Fruit fly (Drosophila melanogaster) whole organism, embryonic: ENCODE results near the gene rno.

Experiments used
- Blimp-1 ChIP-seq: fragments of 200-800 bp; sonication (Bioruptor generic); optimal IDR thresholded peaks from 3 replicates; lab custom pipeline; 2018; ENCODE audit warnings: missing biosample characterization, missing genetic modification characterization, mild to moderate bottlenecking, moderate library complexity, missing genetic modification reagents
- CG11723 ChIP-seq: fragments of 200-800 bp; sonication (Bioruptor generic); optimal IDR thresholded peaks from 2 replicates; lab custom pipeline; 2017; ENCODE audit warnings: missing biosample characterization, mild to moderate bottlenecking, missing genetic modification characterization
- CG14860 ChIP-seq: fragments of 200-800 bp; sonication (Bioruptor generic); IDR thresholded peaks from 3 replicates; pipeline ENCODE4 v1.3.6; 2022; ENCODE audit warnings: missing biosample characterization, missing genetic modification characterization; ENCODE audit not compliant: partially characterized antibody
- CG15696 ChIP-seq: fragments of 200-800 bp; sonication (Bioruptor generic); optimal IDR thresholded peaks from 2 replicates; lab custom pipeline; 2019; ENCODE audit warnings: missing biosample characterization, mild to moderate bottlenecking, missing genetic modification characterization, moderate library complexity
- CG17186 ChIP-seq: fragments of 200-800 bp; sonication (Bioruptor generic); optimal IDR thresholded peaks from 3 replicates; lab custom pipeline; 2017; ENCODE audit warnings: missing biosample characterization, missing genetic modification reagents, missing genetic modification characterization
- CG17802 ChIP-seq: fragments of 200-800 bp; sonication (Bioruptor generic); optimal IDR thresholded peaks from 2 replicates; lab custom pipeline; 2018; ENCODE audit warnings: missing biosample characterization, mild to moderate bottlenecking, missing genetic modification characterization, moderate library complexity
- CG2712 ChIP-seq: fragments of 200-800 bp; optimal IDR thresholded peaks from 3 replicates; lab custom pipeline; 2019; ENCODE audit warnings: missing biosample characterization, mild to moderate bottlenecking, missing genetic modification characterization, moderate library complexity
- CG32767 ChIP-seq: fragments of 200-800 bp; sonication (Bioruptor generic); IDR thresholded peaks from 2 replicates; pipeline ENCODE4 v1.3.6; 2022; ENCODE audit warnings: missing biosample characterization, missing genetic modification characterization
- CG3407 ChIP-seq: fragments of 200-800 bp; sonication (Bioruptor generic); optimal IDR thresholded peaks from 2 replicates; lab custom pipeline; 2018; ENCODE audit warnings: missing biosample characterization, mild to moderate bottlenecking, missing genetic modification characterization
- CG4360 ChIP-seq: fragments of 200-800 bp; sonication (Bioruptor generic); IDR thresholded peaks from 2 replicates; pipeline ENCODE4 v1.3.6; 2022; ENCODE audit warnings: missing biosample characterization, missing genetic modification characterization
- CG4707 ChIP-seq: fragments of 200-800 bp; sonication (Bioruptor generic); optimal IDR thresholded peaks from 2 replicates; lab custom pipeline; 2018; ENCODE audit warnings: missing biosample characterization, mild to moderate bottlenecking, missing genetic modification characterization, moderate library complexity
- CG7928 ChIP-seq: fragments of 200-800 bp; sonication (Bioruptor generic); optimal IDR thresholded peaks from 2 replicates; lab custom pipeline; 2017; ENCODE audit warnings: missing biosample characterization, mild to moderate bottlenecking, missing genetic modification characterization
- CG7963 ChIP-seq: fragments of 200-800 bp; sonication (Bioruptor generic); IDR thresholded peaks from 3 replicates; pipeline ENCODE4 v1.3.6; 2022; ENCODE audit warnings: missing biosample characterization, missing genetic modification characterization; ENCODE audit not compliant: partially characterized antibody
- CG8290 ChIP-seq, 3 experiments: fragments of 200-800 bp; sonication (Bioruptor generic); optimal IDR thresholded peaks; 2 replicates each; lab custom pipeline; 2016 to 2019; ENCODE audit warnings: missing biosample characterization in 3 of 3, missing genetic modification characterization in 3 of 3, mild to moderate bottlenecking in 2 of 3, moderate library complexity in 1 of 3
- CG8359 ChIP-seq: fragments of 200-800 bp; sonication (Bioruptor generic); optimal IDR thresholded peaks from 2 replicates; lab custom pipeline; 2017; ENCODE audit warnings: missing biosample characterization, mild to moderate bottlenecking, missing genetic modification characterization, borderline replicate concordance
- CG9437 ChIP-seq: fragments of 200-800 bp; sonication (Bioruptor generic); optimal IDR thresholded peaks from 2 replicates; lab custom pipeline; 2018; ENCODE audit warnings: missing biosample characterization, mild to moderate bottlenecking, missing genetic modification characterization
- CTCF ChIP-seq: fragments of 200-800 bp; sonication (Bioruptor generic); optimal IDR thresholded peaks from 2 replicates; lab custom pipeline; 2017; ENCODE audit warnings: missing biosample characterization, mild to moderate bottlenecking, missing genetic modification characterization, moderate library complexity
- Doc3 ChIP-seq: fragments of 200-800 bp; sonication (Bioruptor generic); IDR thresholded peaks from 3 replicates; pipeline ENCODE4 v1.3.6; 2022; ENCODE audit warnings: missing biosample characterization, missing genetic modification characterization; ENCODE audit not compliant: partially characterized antibody
- Drgx ChIP-seq: fragments of 200-800 bp; sonication (Bioruptor generic); IDR thresholded peaks from 2 replicates; pipeline ENCODE4 v1.3.6; 2022; ENCODE audit warnings: missing biosample characterization, missing genetic modification characterization
- Fer1 ChIP-seq: fragments of 200-800 bp; sonication (Bioruptor generic); optimal IDR thresholded peaks from 2 replicates; lab custom pipeline; 2017; ENCODE audit warnings: missing biosample characterization, mild to moderate bottlenecking, missing genetic modification characterization
- HmgZ ChIP-seq: fragments of 200-800 bp; sonication (Bioruptor generic); optimal IDR thresholded peaks from 2 replicates; lab custom pipeline; 2018; ENCODE audit warnings: missing biosample characterization, mild to moderate bottlenecking, missing genetic modification characterization
- Kr ChIP-seq: fragments of 200-800 bp; sonication (Bioruptor generic); optimal IDR thresholded peaks from 2 replicates; lab custom pipeline; 2017; ENCODE audit warnings: missing biosample characterization, mild to moderate bottlenecking, missing genetic modification characterization
- Lim3 ChIP-seq: fragments of 200-800 bp; sonication (Bioruptor generic); IDR thresholded peaks from 2 replicates; pipeline ENCODE4 v1.3.6; 2022; ENCODE audit warnings: missing biosample characterization, missing genetic modification characterization
- MBD-R2 ChIP-seq: fragments of 200-800 bp; sonication (Bioruptor generic); IDR thresholded peaks from 2 replicates; pipeline ENCODE4 v1.3.6; 2022; ENCODE audit warnings: missing biosample characterization, missing genetic modification characterization
- MESR4 ChIP-seq: fragments of 200-800 bp; sonication (Bioruptor generic); optimal IDR thresholded peaks from 2 replicates; lab custom pipeline; 2018; ENCODE audit warnings: missing biosample characterization, mild to moderate bottlenecking, missing genetic modification characterization, moderate library complexity
- Myb ChIP-seq: fragments of 200-800 bp; sonication (Bioruptor generic); optimal IDR thresholded peaks from 2 replicates; lab custom pipeline; 2016; ENCODE audit warnings: missing biosample characterization, missing genetic modification characterization
- Nf-YC ChIP-seq: fragments of 200-800 bp; optimal IDR thresholded peaks from 3 replicates; lab custom pipeline; 2019; ENCODE audit warnings: missing biosample characterization, mild to moderate bottlenecking, missing genetic modification characterization, moderate library complexity
- Opbp ChIP-seq: fragments of 200-800 bp; sonication (Bioruptor generic); IDR thresholded peaks from 3 replicates; pipeline ENCODE4 v1.3.6; 2022; ENCODE audit warnings: missing biosample characterization, missing genetic modification characterization; ENCODE audit not compliant: partially characterized antibody
- Scr ChIP-seq: fragments of 200-800 bp; sonication (Bioruptor generic); IDR thresholded peaks from 2 replicates; pipeline ENCODE4 v1.3.6; 2022; ENCODE audit warnings: missing biosample characterization, missing genetic modification characterization; ENCODE audit not compliant: partially characterized antibody
- Sin3A ChIP-seq: fragments of >200 bp; optimal IDR thresholded peaks from 2 replicates; lab custom pipeline; 2018
- Trl ChIP-seq, 3 experiments: fragments of >200 bp in 2 of 3; fragments of 200-800 bp in 1 of 3; sonication (Bioruptor generic) in 1 of 3; optimal IDR thresholded peaks; 2 replicates in 1 of 3; 3 replicates in 2 of 3; lab custom pipeline; 2016 to 2017; ENCODE audit warnings: missing biosample characterization in 1 of 3, missing genetic modification characterization in 1 of 3
- cato ChIP-seq: fragments of 200-800 bp; sonication (Bioruptor generic); optimal IDR thresholded peaks from 2 replicates; lab custom pipeline; 2016; ENCODE audit warnings: missing biosample characterization, missing genetic modification characterization, borderline replicate concordance
- croc ChIP-seq: fragments of 200-800 bp; sonication (Bioruptor generic); conservative IDR thresholded peaks from 3 replicates; pipeline ENCODE4 v1.3.6; 2022; ENCODE audit warnings: missing biosample characterization, missing genetic modification characterization
- dmrt11E ChIP-seq: fragments of 200-800 bp; sonication (Bioruptor generic); optimal IDR thresholded peaks from 3 replicates; lab custom pipeline; 2018; ENCODE audit warnings: missing biosample characterization, mild to moderate bottlenecking, missing genetic modification characterization, moderate library complexity
- eve ChIP-seq, 2 experiments: fragments of >200 bp; optimal IDR thresholded peaks; 2 replicates each; lab custom pipeline; 2017; ENCODE audit warnings: missing biosample characterization in 2 of 2, missing genetic modification characterization in 2 of 2
- gfzf ChIP-seq: fragments of 200-800 bp; sonication (Bioruptor generic); optimal IDR thresholded peaks from 2 replicates; lab custom pipeline; 2016; ENCODE audit warnings: missing biosample characterization, mild to moderate bottlenecking, missing genetic modification characterization, moderate library complexity
- hth ChIP-seq: fragments of >200 bp; optimal IDR thresholded peaks from 2 replicates; lab custom pipeline; 2017; ENCODE audit warnings: inconsistent platforms
- inv ChIP-seq: fragments of 200-800 bp; sonication (Bioruptor generic); IDR thresholded peaks from 2 replicates; pipeline ENCODE4 v1.3.6; 2022; ENCODE audit warnings: missing biosample characterization, missing genetic modification characterization; ENCODE audit not compliant: partially characterized antibody
- jumu ChIP-seq: fragments of 200-800 bp; sonication (Bioruptor generic); optimal IDR thresholded peaks from 3 replicates; lab custom pipeline; 2016; ENCODE audit warnings: missing biosample characterization, missing genetic modification characterization
- knrl ChIP-seq: fragments of 200-800 bp; sonication (Bioruptor generic); IDR thresholded peaks from 3 replicates; pipeline ENCODE4 v1.3.6; 2022; ENCODE audit warnings: missing biosample characterization, missing genetic modification characterization; ENCODE audit not compliant: partially characterized antibody
- lab ChIP-seq: fragments of 200-800 bp; sonication (Bioruptor generic); optimal IDR thresholded peaks from 3 replicates; lab custom pipeline; 2017; ENCODE audit warnings: missing biosample characterization, missing genetic modification characterization, mild to moderate bottlenecking, moderate library complexity, missing genetic modification reagents
- lbe ChIP-seq: fragments of 200-800 bp; sonication (Bioruptor generic); optimal IDR thresholded peaks from 2 replicates; lab custom pipeline; 2016; ENCODE audit warnings: missing biosample characterization, mild to moderate bottlenecking, missing genetic modification characterization
- oc ChIP-seq: fragments of 200-800 bp; sonication (Bioruptor generic); optimal IDR thresholded peaks from 2 replicates; lab custom pipeline; 2018; ENCODE audit warnings: missing biosample characterization, mild to moderate bottlenecking, missing genetic modification characterization, moderate library complexity
- pho ChIP-seq: fragments of 200-800 bp; sonication (Bioruptor generic); optimal IDR thresholded peaks from 2 replicates; lab custom pipeline; 2016; ENCODE audit warnings: missing biosample characterization, missing genetic modification characterization
- shn ChIP-seq: fragments of 200-800 bp; sonication (Bioruptor generic); optimal IDR thresholded peaks from 3 replicates; lab custom pipeline; 2016; ENCODE audit warnings: missing biosample characterization, missing genetic modification characterization
- sim ChIP-seq: fragments of 200-800 bp; sonication (Bioruptor generic); IDR thresholded peaks from 2 replicates; pipeline ENCODE4 v1.3.6; 2022; ENCODE audit warnings: missing biosample characterization, missing genetic modification characterization
- trem ChIP-seq: fragments of 200-800 bp; optimal IDR thresholded peaks from 3 replicates; lab custom pipeline; 2019; ENCODE audit warnings: missing biosample characterization, mild to moderate bottlenecking, missing genetic modification characterization, moderate library complexity
- vfl ChIP-seq: fragments of 200-800 bp; sonication (Bioruptor generic); optimal IDR thresholded peaks from 2 replicates; lab custom pipeline; 2016; ENCODE audit warnings: missing biosample characterization, missing genetic modification characterization
- zfh1 ChIP-seq: fragments of 200-800 bp; sonication (Bioruptor generic); IDR thresholded peaks from 3 replicates; pipeline ENCODE4 v1.3.6; 2022; ENCODE audit warnings: missing biosample characterization, missing genetic modification characterization

rno gene

dm6 chr3L:145998-146576, 53.5 kb downstream of the rno start, which contains the start of gene CG6845 (continued):
- TF ChIP-seq Opbp (GFP tag; lab: Robert Waterston, UW) (peak; percentile 72; the same call in 2 of the 3 replicates), CG32767 (GFP tag; lab: Robert Waterston, UW) (no peak), dmrt11E (tag; lab: Kevin White, UChicago) (no peak), CG4707 (GFP tag; lab: Kevin White, UChicago) (no peak), inv (GFP tag; lab: Robert Waterston, UW) (peak; percentile 55; the same call in 1 of the 2 replicates), Kr (no peak), hth (no peak), MBD-R2 (GFP tag; lab: Robert Waterston, UW) (peak; percentile 58; the same call in 1 of the 2 replicates), CG3407 (GFP tag; lab: Kevin White, UChicago) (no peak), CG8359 (GFP tag; lab: Kevin White, UChicago) (no peak), CG9437 (no peak), HmgZ (tag; lab: Kevin White, UChicago) (peak; percentile 56), Myb (GFP tag; lab: Kevin White, UChicago) (peak; percentile 52), CG14860 (GFP tag; lab: Robert Waterston, UW) (peak; percentile 84), Drgx (GFP tag; lab: Robert Waterston, UW) (no peak), CG8290 (GFP tag; optimal IDR thresholded peaks at IDR 0.05; lab: Kevin White, UChicago) (peak; percentile 91), CG8290 (tag; optimal IDR thresholded peaks at IDR 0.05; lab: Kevin White, UChicago) (peak in 1 of 2 experiments; percentile 25), CG7963 (GFP tag; lab: Robert Waterston, UW) (peak; percentile 85), Sin3A (lab: Kevin White, UChicago) (peak; percentile 17), Nf-YC (peak; percentile 9), lbe (GFP tag; lab: Kevin White, UChicago) (peak; percentile 20), CG2712 (peak; percentile 35), Doc3 (peak; percentile 36; the same call in 1 of the 3 replicates), eve (GFP tag; optimal IDR thresholded peaks at IDR 0.05; lab: Kevin White, UChicago) (no peak), CG7928 (GFP tag; lab: Kevin White, UChicago) (peak; percentile 15), CG17802 (tag; lab: Kevin White, UChicago) (no peak), sim (GFP tag; lab: Robert Waterston, UW) (no peak), Trl (optimal IDR thresholded peaks at IDR 0.05; lab: Kevin White, UChicago) (no peak), Trl (GFP tag; optimal IDR thresholded peaks at IDR 0.05; lab: Kevin White, UChicago) (no peak), trem (tag; lab: Kevin White, UChicago) (peak; percentile 81), lab (GFP tag; lab: Kevin White, UChicago) (no peak), shn (GFP tag; lab: Kevin White, UChicago) (no peak), MESR4 (GFP tag; lab: Kevin White, UChicago) (no peak), Blimp-1 (GFP tag; lab: Kevin White, UChicago) (no peak), cato (GFP tag; lab: Kevin White, UChicago) (no peak), CG11723 (no peak), zfh1 (GFP tag; lab: Robert Waterston, UW) (no peak), pho (GFP tag; lab: Kevin White, UChicago) (no peak), Scr (peak; percentile 71), CTCF (GFP tag; lab: Kevin White, UChicago) (peak; percentile 47), knrl (GFP tag; lab: Robert Waterston, UW) (peak; percentile 38; the same call in 2 of the 3 replicates), Fer1 (GFP tag; lab: Kevin White, UChicago) (peak; percentile 20), Lim3 (GFP tag; lab: Robert Waterston, UW) (no peak), CG17186 (GFP tag; lab: Kevin White, UChicago) (peak; percentile 52), oc (peak; percentile 43), CG15696 (tag; lab: Kevin White, UChicago) (no peak), CG4360 (GFP tag; lab: Robert Waterston, UW) (peak; percentile 89), vfl (GFP tag; lab: Kevin White, UChicago) (no peak), jumu (GFP tag; lab: Kevin White, UChicago) (no peak), gfzf (GFP tag; lab: Kevin White, UChicago) (peak; percentile 84), croc (no peak)
